Fruit fly (Drosophila melanogaster) whole organism, wandering third instar larva: Measurements from ENCODE around the gene Prestin.

Experiments
- Abd-B ChIP-seq: fragments of >200 bp; optimal IDR thresholded peaks from 2 replicates; lab custom pipeline; 2017; ENCODE audit warnings: missing biosample characterization, missing genetic modification characterization
- CG32264 ChIP-seq: fragments of 200-800 bp; sonication (Bioruptor generic); optimal IDR thresholded peaks from 2 replicates; lab custom pipeline; 2016; ENCODE audit warnings: missing biosample characterization, missing genetic modification characterization
- CG9705 ChIP-seq: fragments of 200-800 bp; sonication (Bioruptor generic); optimal IDR thresholded peaks from 2 replicates; lab custom pipeline; 2018; ENCODE audit warnings: missing biosample characterization, mild to moderate bottlenecking, missing genetic modification characterization
- CrebA ChIP-seq: fragments of 200-800 bp; sonication (Bioruptor generic); optimal IDR thresholded peaks from 2 replicates; lab custom pipeline; 2016; ENCODE audit warnings: missing biosample characterization, mild to moderate bottlenecking, missing genetic modification characterization, borderline replicate concordance
- Dfd ChIP-seq: fragments of >200 bp; optimal IDR thresholded peaks from 2 replicates; lab custom pipeline; 2017; ENCODE audit warnings: missing biosample characterization, missing genetic modification characterization
- Dif ChIP-seq: fragments of 200-275, 200-300 bp; sonication (Bioruptor generic); optimal IDR thresholded peaks from 2 replicates; lab custom pipeline; 2018; ENCODE audit warnings: missing biosample characterization, missing genetic modification characterization; ENCODE audit not compliant: partially characterized antibody
- GATAd ChIP-seq: sonication (Bioruptor generic); optimal IDR thresholded peaks from 2 replicates; lab custom pipeline; 2016; ENCODE audit warnings: missing biosample characterization, missing genetic modification characterization
- HLH106 ChIP-seq: fragments of 200-800 bp; optimal IDR thresholded peaks from 3 replicates; lab custom pipeline; 2019; ENCODE audit warnings: missing biosample characterization, mild to moderate bottlenecking, missing genetic modification characterization, moderate library complexity
- Hnf4 ChIP-seq: fragments of 200-800 bp; sonication (Bioruptor generic); optimal IDR thresholded peaks from 2 replicates; lab custom pipeline; 2016; ENCODE audit warnings: missing biosample characterization, mild to moderate bottlenecking, missing genetic modification characterization
- Hr78 ChIP-seq: fragments of >200 bp; optimal IDR thresholded peaks from 2 replicates; lab custom pipeline; 2017; ENCODE audit warnings: missing biosample characterization, missing genetic modification characterization
- Hr83 ChIP-seq: fragments of 200-300 bp; sonication (Bioruptor generic); optimal IDR thresholded peaks from 2 replicates; lab custom pipeline; 2016; ENCODE audit warnings: missing biosample characterization, mild to moderate bottlenecking, missing genetic modification characterization, moderate library complexity; ENCODE audit not compliant: poor library complexity, severe bottlenecking
- Jra ChIP-seq: sonication (Bioruptor generic); optimal IDR thresholded peaks from 2 replicates; lab custom pipeline; 2016; ENCODE audit warnings: missing biosample characterization, missing genetic modification characterization
- Mio ChIP-seq: sonication (Bioruptor generic); optimal IDR thresholded peaks from 2 replicates; lab custom pipeline; 2016; ENCODE audit warnings: missing biosample characterization, missing genetic modification characterization
- Myc ChIP-seq: fragments of >200 bp; optimal IDR thresholded peaks from 2 replicates; lab custom pipeline; 2017
- N ChIP-seq: fragments of >200 bp; optimal IDR thresholded peaks from 2 replicates; lab custom pipeline; 2018; ENCODE audit warnings: missing biosample characterization, missing external identifiers, missing genetic modification characterization
- OdsH ChIP-seq: fragments of 200-800 bp; sonication (Bioruptor generic); optimal IDR thresholded peaks from 2 replicates; lab custom pipeline; 2016; ENCODE audit warnings: missing biosample characterization, mild to moderate bottlenecking, missing genetic modification characterization
- Rel ChIP-seq, 2 experiments: fragments of 200-800 bp; sonication (Bioruptor generic) in 1 of 2; optimal IDR thresholded peaks; 2 replicates in 1 of 2; 3 replicates in 1 of 2; lab custom pipeline; 2016 to 2019; ENCODE audit warnings: mild to moderate bottlenecking in 2 of 2, missing biosample characterization in 2 of 2, missing genetic modification characterization in 2 of 2, moderate library complexity in 1 of 2
- Sp1 ChIP-seq: fragments of 200-800 bp; sonication (Bioruptor generic); optimal IDR thresholded peaks from 3 replicates; lab custom pipeline; 2019; ENCODE audit warnings: missing biosample characterization, mild to moderate bottlenecking, missing genetic modification characterization, moderate library complexity
- Vsx2 ChIP-seq: fragments of 200-300, 225-300 bp; sonication (Bioruptor generic); optimal IDR thresholded peaks from 2 replicates; lab custom pipeline; 2018; ENCODE audit warnings: missing biosample characterization, missing genetic modification characterization; ENCODE audit not compliant: partially characterized antibody
- br ChIP-seq: fragments of 200-800 bp; sonication (Bioruptor generic); optimal IDR thresholded peaks from 2 replicates; lab custom pipeline; 2016; ENCODE audit warnings: missing biosample characterization, missing genetic modification characterization
- brk ChIP-seq: fragments of 200-800 bp; sonication (Bioruptor generic); optimal IDR thresholded peaks from 2 replicates; lab custom pipeline; 2016; ENCODE audit warnings: missing biosample characterization, mild to moderate bottlenecking, missing genetic modification characterization
- dl ChIP-seq, 2 experiments: fragments of 175-275, 200-275 bp in 1 of 2; fragments of 200-275 bp in 1 of 2; sonication (Bioruptor generic); optimal IDR thresholded peaks; lab custom pipeline; 2018; ENCODE audit warnings: mild to moderate bottlenecking in 2 of 2, missing biosample characterization in 2 of 2, missing genetic modification characterization in 2 of 2, moderate library complexity in 2 of 2; ENCODE audit not compliant: partially characterized antibody in 2 of 2, insufficient read depth in 1 of 2
- dmrt93B ChIP-seq: fragments of 200-800 bp; sonication (Bioruptor generic); optimal IDR thresholded peaks from 2 replicates; lab custom pipeline; 2018; ENCODE audit warnings: missing biosample characterization, mild to moderate bottlenecking, missing genetic modification characterization
- dsf ChIP-seq: sonication (Bioruptor generic); optimal IDR thresholded peaks from 2 replicates; lab custom pipeline; 2016; ENCODE audit warnings: missing biosample characterization, missing genetic modification characterization, borderline replicate concordance
- ey ChIP-seq: fragments of 200-800 bp; sonication (Bioruptor generic); optimal IDR thresholded peaks from 2 replicates; lab custom pipeline; 2016; ENCODE audit warnings: missing biosample characterization, missing genetic modification characterization
- foxo ChIP-seq, 2 experiments: fragments of 200-800 bp; sonication (Bioruptor generic); optimal IDR thresholded peaks; 2 replicates in 1 of 2; 3 replicates in 1 of 2; lab custom pipeline; 2016 to 2017; ENCODE audit warnings: missing biosample characterization in 2 of 2, missing genetic modification characterization in 2 of 2
- fru ChIP-seq: fragments of 200-800 bp; sonication (Bioruptor generic); optimal IDR thresholded peaks from 3 replicates; lab custom pipeline; 2016; ENCODE audit warnings: missing biosample characterization, mild to moderate bottlenecking, missing genetic modification characterization
- h ChIP-seq: fragments of 200-800 bp; sonication (Bioruptor generic); optimal IDR thresholded peaks from 3 replicates; lab custom pipeline; 2016; ENCODE audit warnings: missing biosample characterization, mild to moderate bottlenecking, missing genetic modification characterization
- jim ChIP-seq: fragments of 175-275, 200-325 bp; sonication (Bioruptor generic); optimal IDR thresholded peaks from 2 replicates; lab custom pipeline; 2016; ENCODE audit warnings: missing biosample characterization, mild to moderate bottlenecking, missing genetic modification characterization
- lola ChIP-seq: fragments of >200 bp; optimal IDR thresholded peaks from 2 replicates; lab custom pipeline; 2017; ENCODE audit warnings: missing biosample characterization, missing genetic modification characterization
- pan ChIP-seq: fragments of >200 bp; optimal IDR thresholded peaks from 2 replicates; lab custom pipeline; 2017
- psq ChIP-seq: fragments of 200-800 bp; sonication (Bioruptor generic); optimal IDR thresholded peaks from 3 replicates; lab custom pipeline; 2017; ENCODE audit warnings: missing biosample characterization, mild to moderate bottlenecking, missing genetic modification characterization, moderate library complexity
- rgr ChIP-seq: fragments of 200-800 bp; sonication (Bioruptor generic); optimal IDR thresholded peaks from 3 replicates; lab custom pipeline; 2016; ENCODE audit warnings: missing biosample characterization, mild to moderate bottlenecking, missing genetic modification characterization
- sage ChIP-seq: fragments of 200-800 bp; sonication (Bioruptor generic); optimal IDR thresholded peaks from 2 replicates; lab custom pipeline; 2016; ENCODE audit warnings: missing biosample characterization, mild to moderate bottlenecking, missing genetic modification characterization
- tai ChIP-seq: sonication (Bioruptor generic); optimal IDR thresholded peaks from 2 replicates; lab custom pipeline; 2016; ENCODE audit warnings: missing biosample characterization, missing genetic modification characterization
- usp ChIP-seq: fragments of >200 bp; optimal IDR thresholded peaks from 2 replicates; lab custom pipeline; 2017; ENCODE audit warnings: missing biosample characterization, missing genetic modification characterization
- woc ChIP-seq: sonication (Bioruptor generic); optimal IDR thresholded peaks from 2 replicates; lab custom pipeline; 2016; ENCODE audit warnings: missing biosample characterization, mild to moderate bottlenecking, missing genetic modification characterization

The Prestin gene

DNA sequence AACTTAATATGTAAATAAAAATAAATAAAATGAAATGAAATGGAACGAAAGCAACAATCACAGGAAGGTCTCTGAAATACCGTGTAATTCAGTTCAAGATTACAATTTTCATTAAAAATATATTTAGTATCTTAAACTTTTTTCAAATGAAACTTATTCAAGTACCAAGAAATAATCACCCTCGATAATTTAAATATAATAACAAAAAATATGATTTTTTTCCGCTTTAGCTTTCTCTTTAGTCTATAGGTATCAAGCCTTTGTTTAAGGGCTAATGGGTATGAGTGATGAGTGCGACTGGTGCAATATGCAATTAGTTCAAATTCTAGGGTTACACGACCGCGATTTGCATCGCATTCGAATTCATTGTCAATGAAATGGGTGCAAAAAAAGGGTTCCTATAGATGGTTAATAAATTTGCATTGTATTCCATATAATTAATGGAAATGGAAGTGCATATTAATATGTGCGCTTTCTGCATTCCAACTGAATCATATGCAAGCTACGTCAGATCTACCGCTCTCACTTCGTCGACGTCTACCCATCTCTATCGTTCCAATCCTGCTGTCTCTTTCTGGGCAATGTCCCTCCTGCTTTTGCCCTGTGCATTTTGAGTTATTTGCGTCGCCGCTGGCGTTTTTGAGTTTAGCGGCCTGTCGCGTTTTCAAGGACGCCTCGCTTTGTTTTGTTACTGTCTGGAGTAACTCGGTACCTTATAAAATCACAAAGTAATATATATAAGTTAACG lies 10.2 kb upstream of the Prestin start:
- TF ChIP-seq OdsH (peak; percentile 14), tai (GFP tag; lab: Kevin White, UChicago) (peak; percentile 67), br (GFP tag; lab: Kevin White, UChicago) (peak; percentile 24), h (GFP tag; lab: Kevin White, UChicago) (no peak), fru (GFP tag; lab: Kevin White, UChicago) (peak; percentile 28), Rel (GFP tag; optimal IDR thresholded peaks at IDR 0.05; lab: Kevin White, UChicago) (no peak), Rel (tag; optimal IDR thresholded peaks at IDR 0.05; lab: Kevin White, UChicago) (peak; percentile 47), brk (no peak), Hnf4 (GFP tag; lab: Kevin White, UChicago) (peak; percentile 53)

DNA sequence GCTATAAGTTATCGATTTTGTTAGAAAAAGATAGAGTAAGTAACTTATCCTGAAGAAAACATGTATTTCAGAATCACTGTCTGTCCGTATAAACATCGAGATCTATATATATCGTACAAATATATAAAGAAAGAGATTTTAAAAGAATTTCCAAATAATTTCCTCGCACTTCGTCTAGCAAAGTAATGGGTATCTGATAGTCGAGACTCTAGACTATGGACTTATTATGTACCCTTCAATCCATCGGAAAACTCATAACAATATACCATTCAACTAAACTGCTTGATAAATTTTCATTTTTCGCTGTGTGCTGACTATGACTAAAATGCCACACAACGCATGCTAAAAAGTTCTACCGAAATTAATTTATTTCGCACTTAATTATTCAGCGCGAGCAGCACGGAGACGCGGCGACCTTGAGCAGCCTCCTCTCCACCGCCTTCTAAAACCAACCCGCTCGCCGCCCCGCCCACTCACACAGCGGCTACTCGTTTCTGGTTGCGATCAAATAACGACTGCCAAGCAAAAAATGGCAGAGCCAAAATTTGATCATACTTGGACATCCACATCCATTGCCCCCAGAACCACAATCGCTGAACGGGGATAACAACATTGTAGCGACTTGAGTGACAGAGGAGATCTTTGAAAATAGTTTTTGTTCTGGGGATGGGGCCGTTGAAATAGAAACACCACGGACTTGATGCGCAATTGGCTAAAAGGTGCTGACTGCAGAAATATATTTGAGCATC lies 8.4 kb upstream of the Prestin start:
- TF ChIP-seq tai (GFP tag; lab: Kevin White, UChicago) (no peak), h (GFP tag; lab: Kevin White, UChicago) (peak; percentile 8)

DNA sequence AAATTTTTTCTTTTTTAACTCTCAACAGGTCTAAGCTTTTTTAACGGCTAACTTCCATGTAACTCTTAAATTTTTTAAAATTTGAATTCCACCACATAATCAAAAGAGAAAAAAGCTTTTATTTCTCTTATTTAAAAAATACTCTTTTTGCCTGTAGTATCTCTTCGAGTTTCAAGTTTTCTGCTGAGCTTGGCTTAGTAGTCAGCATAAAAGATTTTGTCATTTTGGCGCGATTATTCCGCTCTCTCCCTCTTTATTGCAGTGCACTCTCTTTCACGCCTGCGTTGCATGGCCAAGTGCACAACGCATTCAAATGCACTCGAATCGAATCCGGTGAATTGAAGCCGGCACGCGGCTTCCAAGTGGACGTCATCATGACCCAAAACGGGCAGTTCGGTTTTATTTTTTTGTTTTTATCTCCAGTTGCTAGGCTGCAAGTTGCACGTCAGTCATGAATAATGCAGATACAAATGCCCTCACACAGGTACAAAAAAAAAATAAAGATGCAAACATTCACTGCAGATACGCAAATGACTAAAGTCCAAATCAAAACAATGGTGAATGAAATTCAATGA lies 6.4 kb upstream of the Prestin start:
- peak; percentile 64 for TF ChIP-seq Dif (GFP tag; lab: Kevin White, UChicago)
- TF ChIP-seq HLH106 (tag; lab: Kevin White, UChicago): no peak
- peak; percentile 74 for TF ChIP-seq CrebA (GFP tag; lab: Kevin White, UChicago)
- peak; percentile 1 for TF ChIP-seq h (GFP tag; lab: Kevin White, UChicago)

DNA sequence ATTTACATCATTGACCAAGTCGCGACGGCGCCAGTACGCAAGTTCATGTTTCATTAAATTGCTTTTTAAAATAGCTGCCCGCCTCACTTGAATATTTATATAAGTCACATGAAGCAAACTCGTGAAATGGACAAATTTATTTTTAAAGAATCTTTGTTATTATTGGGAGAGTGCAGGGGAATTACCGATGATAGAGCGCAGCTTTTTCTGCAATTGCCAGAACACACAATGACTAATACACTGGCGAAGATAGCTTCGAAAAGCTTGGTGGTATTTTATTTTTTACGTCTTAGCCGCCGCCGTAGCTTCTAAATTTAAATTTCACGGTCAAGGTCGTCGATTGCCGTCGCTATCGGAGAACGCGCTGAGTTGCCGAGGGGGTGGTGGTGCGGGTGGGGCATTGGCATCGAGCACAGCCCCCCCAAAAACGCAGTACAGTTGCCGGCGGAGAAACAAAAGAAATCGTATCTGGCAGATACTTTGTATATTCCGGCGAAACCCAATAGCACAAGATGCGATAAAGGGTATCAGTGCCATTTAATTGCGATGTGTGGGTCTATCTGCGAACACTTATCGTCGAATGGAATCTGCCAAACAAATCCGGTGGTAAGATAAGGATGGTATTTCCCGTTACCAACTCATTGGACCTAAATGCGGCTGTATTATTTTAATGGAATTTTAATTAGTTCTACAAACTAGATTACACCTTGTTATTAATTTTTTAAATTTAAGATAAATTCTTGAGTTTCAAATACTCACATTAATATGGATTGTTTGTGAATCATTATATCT lies 5.6 kb upstream of the Prestin start:
- TF ChIP-seq foxo (GFP tag; optimal IDR thresholded peaks at IDR 0.05; lab: Kevin White, UChicago) (no peak), sage (GFP tag; lab: Kevin White, UChicago) (no peak), woc (GFP tag; lab: Kevin White, UChicago) (no peak), dsf (GFP tag; lab: Kevin White, UChicago) (no peak), HLH106 (tag; lab: Kevin White, UChicago) (no peak), usp (no peak), rgr (GFP tag; lab: Kevin White, UChicago) (peak; percentile 5), h (GFP tag; lab: Kevin White, UChicago) (peak; percentile 84), ey (GFP tag; lab: Kevin White, UChicago) (no peak), Dif (GFP tag; lab: Kevin White, UChicago) (no peak), CG32264 (GFP tag; lab: Kevin White, UChicago) (no peak), br (GFP tag; lab: Kevin White, UChicago) (peak; percentile 61), CG9705 (GFP tag; lab: Kevin White, UChicago) (no peak), GATAd (GFP tag; lab: Kevin White, UChicago) (no peak), Sp1 (GFP tag; lab: Kevin White, UChicago) (peak; percentile 20), dl (GFP tag; optimal IDR thresholded peaks at IDR 0.05; lab: Kevin White, UChicago; ENCODE audit: insufficient read depth in 1 of 2, partially characterized antibody in 2 of 2) (peak; percentile 75 to 91), Vsx2 (GFP tag; lab: Kevin White, UChicago) (no peak), Hr83 (GFP tag; lab: Kevin White, UChicago) (no peak), Jra (GFP tag; lab: Kevin White, UChicago) (peak; percentile 3), OdsH (no peak), Abd-B (no peak), Dfd (no peak), fru (GFP tag; lab: Kevin White, UChicago) (no peak), pan (lab: Kevin White, UChicago) (no peak), Myc (lab: Kevin White, UChicago) (no peak), Hr78 (GFP tag; lab: Kevin White, UChicago) (no peak), jim (GFP tag; lab: Kevin White, UChicago) (no peak), Rel (GFP tag; optimal IDR thresholded peaks at IDR 0.05; lab: Kevin White, UChicago) (no peak), Rel (tag; optimal IDR thresholded peaks at IDR 0.05; lab: Kevin White, UChicago) (peak; percentile 99), Mio (GFP tag; lab: Kevin White, UChicago) (no peak), tai (GFP tag; lab: Kevin White, UChicago) (no peak), N (GFP tag; lab: Kevin White, UChicago) (no peak), CrebA (GFP tag; lab: Kevin White, UChicago) (no peak), lola (GFP tag; lab: Kevin White, UChicago) (no peak), psq (GFP tag; lab: Kevin White, UChicago) (no peak), dmrt93B (GFP tag; lab: Kevin White, UChicago) (no peak), brk (no peak)
